Worm (Caenorhabditis elegans) whole organism, L2 larva: Measurements from ENCODE around the gene F35H8.12.

ENCODE experiments used
- ama-1 ChIP-seq: fragments of 150-350 bp; optimal IDR thresholded peaks from 2 replicates; lab custom pipeline; 2018; ENCODE audit warnings: inconsistent platforms
- ceh-16 ChIP-seq: fragments of 150-350 bp; optimal IDR thresholded peaks from 2 replicates; lab custom pipeline; 2014; ENCODE audit warnings: missing biosample characterization, missing genetic modification characterization
- mdl-1 ChIP-seq, 2 experiments: fragments of 150-350 bp in 1 of 2; sonication (generic microtip) in 1 of 2; optimal IDR thresholded peaks; 2 replicates each; lab custom pipeline; 2017; ENCODE audit warnings: missing biosample characterization in 2 of 2, missing genetic modification characterization in 2 of 2
- nhr-11 ChIP-seq: fragments of 150-350 bp; optimal IDR thresholded peaks from 2 replicates; lab custom pipeline; 2014; ENCODE audit warnings: missing biosample characterization, missing genetic modification characterization
- nhr-12 ChIP-seq: fragments of 150-350 bp; optimal IDR thresholded peaks from 2 replicates; lab custom pipeline; 2014; ENCODE audit warnings: missing biosample characterization, missing genetic modification characterization
- skn-1 ChIP-seq: sonication (generic microtip); optimal IDR thresholded peaks from 2 replicates; lab custom pipeline; 2017; ENCODE audit warnings: missing biosample characterization, missing genetic modification characterization

ce11 chrII:9574406-9574805 lies 22.8 kb downstream of the F35H8.12 start:
- TF ChIP-seq ama-1 (lab: Kevin White, UChicago) (no peak), mdl-1 (tag; optimal IDR thresholded peaks at IDR 0.05; lab: Kevin White, UChicago) (no peak), ceh-16 (no peak), nhr-12 (tag; lab: Kevin White, UChicago) (no peak), skn-1 (tag; lab: Kevin White, UChicago) (no peak), nhr-11 (tag; lab: Kevin White, UChicago) (no peak)
